Worm (Caenorhabditis elegans) whole organism, L4/young adult: ENCODE data around the gene Y39A1A.27.

Source experiments
- W03F9.2 ChIP-seq: fragments of 150-350 bp; optimal IDR thresholded peaks from 2 replicates; lab custom pipeline; 2014; ENCODE audit warnings: missing biosample characterization, missing genetic modification characterization
- dao-5 ChIP-seq: sonication (generic microtip); optimal IDR thresholded peaks from 2 replicates; lab custom pipeline; 2016; ENCODE audit warnings: missing genotype, missing genetic modification characterization, moderate library complexity, missing compliant biosample characterization
- him-1 ChIP-seq: sonication (generic microtip); optimal IDR thresholded peaks from 2 replicates; lab custom pipeline; 2016; ENCODE audit warnings: missing genotype, missing genetic modification reagents, missing genetic modification characterization, missing compliant biosample characterization

- TF ChIP-seq dao-5 (tag; lab: Kevin White, UChicago) (no peak), him-1 (no peak), W03F9.2 (no peak)
Measured at ce11 chrIII:10652833-10653232, 14.1 kb downstream of the Y39A1A.27 start.
